Fruit fly (Drosophila melanogaster) S2 (cell line): Measurements from ENCODE around the gene Alg14.

Experiments
- CG8478 ChIP-seq: fragments of >200 bp; optimal IDR thresholded peaks from 2 replicates; lab custom pipeline; 2018
- CTCF ChIP-seq, 2 experiments: fragments of >200 bp; optimal IDR thresholded peaks; 2 replicates each; lab custom pipeline; 2018

- no peak for TF ChIP-seq CTCF (optimal IDR thresholded peaks at IDR 0.05; lab: Kevin White, UChicago)
- TF ChIP-seq CG8478: no peak
Measured at dm6 chrX:15464531-15464930, 7.4 kb upstream of the Alg14 start.
